Fruit fly (Drosophila melanogaster) whole organism, prepupa: Measurements from ENCODE around the gene CG13096.

Experiments
- Blimp-1 ChIP-seq: fragments of 200-800 bp; sonication (Bioruptor generic); optimal IDR thresholded peaks from 3 replicates; lab custom pipeline; 2017; ENCODE audit warnings: missing biosample characterization, missing genetic modification characterization, mild to moderate bottlenecking, moderate library complexity, missing genetic modification reagents
- CG10631 ChIP-seq: fragments of 200-800 bp; sonication (Bioruptor generic); optimal IDR thresholded peaks from 2 replicates; lab custom pipeline; 2016; ENCODE audit warnings: missing biosample characterization, missing genetic modification characterization
- CG11294 ChIP-seq: fragments of 200-800 bp; sonication (Bioruptor generic); IDR thresholded peaks from 2 replicates; pipeline ENCODE4 v1.3.6; 2022; ENCODE audit warnings: missing biosample characterization, missing genetic modification characterization
- CG11762 ChIP-seq: fragments of 200-800 bp; sonication (Bioruptor generic); optimal IDR thresholded peaks from 3 replicates; lab custom pipeline; 2016; ENCODE audit warnings: missing biosample characterization, missing genetic modification characterization; ENCODE audit not compliant: insufficient read depth
- CG11902 ChIP-seq: fragments of 200-800 bp; sonication (Bioruptor generic); optimal IDR thresholded peaks from 3 replicates; lab custom pipeline; 2016; ENCODE audit warnings: missing biosample characterization, missing genetic modification characterization
- CG15336 ChIP-seq: fragments of 200-800 bp; sonication (Bioruptor generic); IDR thresholded peaks from 2 replicates; pipeline ENCODE4 v1.3.6; 2022; ENCODE audit warnings: missing biosample characterization, missing genetic modification characterization
- CG1621 ChIP-seq: fragments of 200-800 bp; sonication (Bioruptor generic); optimal IDR thresholded peaks from 3 replicates; lab custom pipeline; 2018; ENCODE audit warnings: missing biosample characterization, mild to moderate bottlenecking, missing genetic modification characterization
- CG16779 ChIP-seq: fragments of 200-800 bp; sonication (Bioruptor generic); optimal IDR thresholded peaks from 3 replicates; lab custom pipeline; 2017; ENCODE audit warnings: missing biosample characterization, mild to moderate bottlenecking, missing genetic modification characterization
- CG3032 ChIP-seq: fragments of 200-800 bp; optimal IDR thresholded peaks from 2 replicates; lab custom pipeline; 2019; ENCODE audit warnings: missing biosample characterization, mild to moderate bottlenecking, missing genetic modification characterization, moderate library complexity
- CG32006 ChIP-seq: fragments of 200-800 bp; sonication (Bioruptor generic); optimal IDR thresholded peaks from 3 replicates; lab custom pipeline; 2017; ENCODE audit warnings: missing biosample characterization, mild to moderate bottlenecking, missing genetic modification characterization
- CG3919 ChIP-seq: fragments of 200-800 bp; sonication (Bioruptor generic); optimal IDR thresholded peaks from 3 replicates; lab custom pipeline; 2016; ENCODE audit warnings: missing biosample characterization, missing genetic modification characterization
- CG6163 ChIP-seq: fragments of 200-800 bp; sonication (Bioruptor generic); IDR thresholded peaks from 3 replicates; pipeline ENCODE4 v1.3.6; 2022; ENCODE audit warnings: missing biosample characterization, missing genetic modification characterization
- CG6276 ChIP-seq: fragments of 200-800 bp; sonication (Bioruptor generic); optimal IDR thresholded peaks from 2 replicates; lab custom pipeline; 2017; ENCODE audit warnings: missing biosample characterization, mild to moderate bottlenecking, missing genetic modification characterization
- CG6808 ChIP-seq: fragments of 200-800 bp; sonication (Bioruptor generic); optimal IDR thresholded peaks from 3 replicates; lab custom pipeline; 2017; ENCODE audit warnings: missing biosample characterization, missing genetic modification characterization, mild to moderate bottlenecking, moderate library complexity, missing genetic modification reagents
- CG6854 ChIP-seq: fragments of 200-800 bp; sonication (Bioruptor generic); optimal IDR thresholded peaks from 2 replicates; lab custom pipeline; 2017; ENCODE audit warnings: missing biosample characterization, mild to moderate bottlenecking, missing genetic modification characterization
- CG7368 ChIP-seq: fragments of 200-800 bp; sonication (Bioruptor generic); optimal IDR thresholded peaks from 3 replicates; lab custom pipeline; 2016; ENCODE audit warnings: missing biosample characterization, missing genetic modification characterization
- CG8119 ChIP-seq: fragments of 200-800 bp; sonication (Bioruptor generic); IDR thresholded peaks from 3 replicates; pipeline ENCODE4 v1.3.6; 2022; ENCODE audit warnings: missing biosample characterization, missing genetic modification characterization
- CG8319 ChIP-seq: fragments of 200-800 bp; sonication (Bioruptor generic); optimal IDR thresholded peaks from 3 replicates; lab custom pipeline; 2016; ENCODE audit warnings: missing biosample characterization, missing genetic modification characterization
- CG8632 ChIP-seq: fragments of 200-800 bp; sonication (Bioruptor generic); optimal IDR thresholded peaks from 3 replicates; lab custom pipeline; 2016; ENCODE audit warnings: missing biosample characterization, missing genetic modification characterization
- CG9139 ChIP-seq: fragments of 200-800 bp; sonication (Bioruptor generic); optimal IDR thresholded peaks from 3 replicates; lab custom pipeline; 2017; ENCODE audit warnings: missing biosample characterization, mild to moderate bottlenecking, missing genetic modification characterization
- Eip78C ChIP-seq: fragments of 200-800 bp; sonication (Bioruptor generic); peaks from one replicate; lab custom pipeline; 2016; ENCODE audit warnings: missing biosample characterization, missing genetic modification characterization
- Eip93F ChIP-seq: fragments of 200-800 bp; sonication (Bioruptor generic); optimal IDR thresholded peaks from 2 replicates; lab custom pipeline; 2016; ENCODE audit warnings: missing biosample characterization, mild to moderate bottlenecking, missing genetic modification characterization
- Ets96B ChIP-seq: fragments of 200-800 bp; optimal IDR thresholded peaks from 2 replicates; lab custom pipeline; 2019; ENCODE audit warnings: missing biosample characterization, mild to moderate bottlenecking, missing genetic modification characterization, moderate library complexity
- Gug ChIP-seq: fragments of 200-800 bp; sonication (Bioruptor generic); IDR thresholded peaks from 2 replicates; pipeline ENCODE4 v1.3.6; 2022; ENCODE audit warnings: missing biosample characterization, missing genetic modification characterization
- Hr39 ChIP-seq: fragments of 200-800 bp; sonication (Bioruptor generic); optimal IDR thresholded peaks from 2 replicates; lab custom pipeline; 2016; ENCODE audit warnings: missing biosample characterization, missing genetic modification characterization
- Lpt ChIP-seq: fragments of 200-800 bp; sonication (Bioruptor generic); optimal IDR thresholded peaks from 3 replicates; lab custom pipeline; 2016; ENCODE audit warnings: missing biosample characterization, missing genetic modification characterization
- Met ChIP-seq: fragments of 200-800 bp; sonication (Bioruptor generic); optimal IDR thresholded peaks from 3 replicates; lab custom pipeline; 2016; ENCODE audit warnings: missing biosample characterization, missing genetic modification characterization
- OdsH ChIP-seq: fragments of 200-800 bp; sonication (Bioruptor generic); optimal IDR thresholded peaks from 3 replicates; lab custom pipeline; 2016; ENCODE audit warnings: missing biosample characterization, missing genetic modification characterization
- Smox ChIP-seq: fragments of 200-800 bp; sonication (Bioruptor generic); optimal IDR thresholded peaks from 3 replicates; lab custom pipeline; 2016; ENCODE audit warnings: missing biosample characterization, missing genetic modification characterization
- Sox102F ChIP-seq: fragments of 200-800 bp; sonication (Bioruptor generic); optimal IDR thresholded peaks from 2 replicates; lab custom pipeline; 2016; ENCODE audit warnings: missing biosample characterization, mild to moderate bottlenecking, missing genetic modification characterization
- Sox15 ChIP-seq: fragments of 200-800 bp; sonication (Bioruptor generic); optimal IDR thresholded peaks from 3 replicates; lab custom pipeline; 2016; ENCODE audit warnings: missing biosample characterization, missing genetic modification characterization
- achi ChIP-seq: fragments of 200-800 bp; sonication (Bioruptor generic); optimal IDR thresholded peaks from 3 replicates; lab custom pipeline; 2016; ENCODE audit warnings: missing biosample characterization, missing genetic modification characterization
- acj6 ChIP-seq: fragments of 200-800 bp; sonication (Bioruptor generic); optimal IDR thresholded peaks from 3 replicates; lab custom pipeline; 2016; ENCODE audit warnings: missing biosample characterization, missing genetic modification characterization
- cyc ChIP-seq: fragments of 200-800 bp; sonication (Bioruptor generic); optimal IDR thresholded peaks from 3 replicates; lab custom pipeline; 2016; ENCODE audit warnings: missing biosample characterization, missing genetic modification characterization
- dac ChIP-seq: fragments of 200-800 bp; sonication (Bioruptor generic); optimal IDR thresholded peaks from 2 replicates; lab custom pipeline; 2017; ENCODE audit warnings: missing biosample characterization, mild to moderate bottlenecking, missing genetic modification characterization
- eg ChIP-seq: fragments of 200-800 bp; sonication (Bioruptor generic); IDR thresholded peaks from 3 replicates; pipeline ENCODE4 v1.3.6; 2022; ENCODE audit warnings: missing biosample characterization, missing genetic modification characterization
- esn ChIP-seq: fragments of 200-800 bp; sonication (Bioruptor generic); optimal IDR thresholded peaks from 2 replicates; lab custom pipeline; 2016; ENCODE audit warnings: missing biosample characterization, mild to moderate bottlenecking, missing genetic modification characterization, moderate library complexity
- fd59A ChIP-seq: fragments of 200-800 bp; sonication (Bioruptor generic); optimal IDR thresholded peaks from 2 replicates; lab custom pipeline; 2017; ENCODE audit warnings: missing biosample characterization, mild to moderate bottlenecking, missing genetic modification characterization, missing genetic modification reagents
- fd85E ChIP-seq: fragments of 200-800 bp; sonication (Bioruptor generic); optimal IDR thresholded peaks from 3 replicates; lab custom pipeline; 2016; ENCODE audit warnings: missing biosample characterization, missing genetic modification characterization
- fkh ChIP-seq: fragments of 200-800 bp; sonication (Bioruptor generic); optimal IDR thresholded peaks from 3 replicates; lab custom pipeline; 2017; ENCODE audit warnings: missing biosample characterization, mild to moderate bottlenecking, missing genetic modification characterization, moderate library complexity
- lz ChIP-seq: fragments of 200-800 bp; sonication (Bioruptor generic); optimal IDR thresholded peaks from 3 replicates; lab custom pipeline; 2016; ENCODE audit warnings: missing biosample characterization, missing genetic modification characterization
- spab ChIP-seq: fragments of 200-800 bp; sonication (Bioruptor generic); optimal IDR thresholded peaks from 2 replicates; lab custom pipeline; 2017; ENCODE audit warnings: missing biosample characterization, mild to moderate bottlenecking, missing genetic modification characterization, missing genetic modification reagents
- ss ChIP-seq, 2 experiments: fragments of 200-800 bp; sonication (Bioruptor generic); optimal IDR thresholded peaks; 2 replicates in 1 of 2; 3 replicates in 1 of 2; lab custom pipeline; 2017 to 2018; ENCODE audit warnings: mild to moderate bottlenecking in 2 of 2, missing biosample characterization in 2 of 2, missing genetic modification characterization in 2 of 2, moderate library complexity in 1 of 2
- svp ChIP-seq: fragments of 200-800 bp; sonication (Bioruptor generic); peaks from one replicate; lab custom pipeline; 2016; ENCODE audit warnings: missing biosample characterization, missing genetic modification characterization
- topi ChIP-seq: fragments of 200-800 bp; sonication (Bioruptor generic); optimal IDR thresholded peaks from 3 replicates; lab custom pipeline; 2016; ENCODE audit warnings: missing biosample characterization, missing genetic modification characterization
- vri ChIP-seq: fragments of 200-800 bp; sonication (Bioruptor generic); optimal IDR thresholded peaks from 3 replicates; lab custom pipeline; 2016; ENCODE audit warnings: missing biosample characterization, mild to moderate bottlenecking, missing genetic modification characterization

CG13096 gene

DNA sequence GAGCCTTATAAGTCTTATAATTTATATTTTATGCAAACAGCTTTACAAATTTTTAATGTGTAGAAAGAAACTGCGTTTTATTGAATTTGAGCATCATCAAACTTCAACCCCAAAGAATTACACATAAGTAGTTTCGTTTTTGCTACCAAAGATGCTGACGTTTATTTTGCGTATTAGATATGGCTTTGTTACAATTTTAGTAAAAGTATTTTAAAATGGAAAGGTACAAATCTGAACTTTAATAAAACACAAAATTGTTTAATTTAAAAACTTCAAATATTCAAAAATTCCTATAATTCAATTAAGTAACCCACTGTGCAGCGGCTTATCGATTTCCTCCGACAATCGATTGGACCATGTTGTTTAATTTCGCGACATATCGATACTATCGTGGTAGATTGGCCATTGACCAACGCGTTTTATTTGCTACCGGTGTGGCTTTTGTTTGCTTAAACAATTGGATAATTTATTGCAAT is 47.5 kb downstream of the CG13096 start, which contains the start of gene prg (continued):
- peak; percentile 67 for TF ChIP-seq Ets96B (tag; lab: Kevin White, UChicago)
- TF ChIP-seq Sox102F (GFP tag; lab: Kevin White, UChicago) = peak; percentile 58
- TF ChIP-seq CG10631 (GFP tag; lab: Kevin White, UChicago) = peak; percentile 53
- TF ChIP-seq CG8119 (GFP tag; lab: Robert Waterston, UW) = peak; percentile 56; the same call in 1 of the 3 replicates
- peak; percentile 77 for TF ChIP-seq Met
- peak; percentile 2 for TF ChIP-seq CG1621
- TF ChIP-seq fd59A (GFP tag; lab: Kevin White, UChicago) = no peak
- TF ChIP-seq OdsH (GFP tag; lab: Kevin White, UChicago) = peak; percentile 64
- TF ChIP-seq Smox (GFP tag; lab: Kevin White, UChicago) = peak; percentile 73
- TF ChIP-seq CG7368 (GFP tag; lab: Kevin White, UChicago) = peak; percentile 17
- no peak for TF ChIP-seq Gug (GFP tag; lab: Robert Waterston, UW)
- TF ChIP-seq, all 60 proteins: peak for 49

DNA sequence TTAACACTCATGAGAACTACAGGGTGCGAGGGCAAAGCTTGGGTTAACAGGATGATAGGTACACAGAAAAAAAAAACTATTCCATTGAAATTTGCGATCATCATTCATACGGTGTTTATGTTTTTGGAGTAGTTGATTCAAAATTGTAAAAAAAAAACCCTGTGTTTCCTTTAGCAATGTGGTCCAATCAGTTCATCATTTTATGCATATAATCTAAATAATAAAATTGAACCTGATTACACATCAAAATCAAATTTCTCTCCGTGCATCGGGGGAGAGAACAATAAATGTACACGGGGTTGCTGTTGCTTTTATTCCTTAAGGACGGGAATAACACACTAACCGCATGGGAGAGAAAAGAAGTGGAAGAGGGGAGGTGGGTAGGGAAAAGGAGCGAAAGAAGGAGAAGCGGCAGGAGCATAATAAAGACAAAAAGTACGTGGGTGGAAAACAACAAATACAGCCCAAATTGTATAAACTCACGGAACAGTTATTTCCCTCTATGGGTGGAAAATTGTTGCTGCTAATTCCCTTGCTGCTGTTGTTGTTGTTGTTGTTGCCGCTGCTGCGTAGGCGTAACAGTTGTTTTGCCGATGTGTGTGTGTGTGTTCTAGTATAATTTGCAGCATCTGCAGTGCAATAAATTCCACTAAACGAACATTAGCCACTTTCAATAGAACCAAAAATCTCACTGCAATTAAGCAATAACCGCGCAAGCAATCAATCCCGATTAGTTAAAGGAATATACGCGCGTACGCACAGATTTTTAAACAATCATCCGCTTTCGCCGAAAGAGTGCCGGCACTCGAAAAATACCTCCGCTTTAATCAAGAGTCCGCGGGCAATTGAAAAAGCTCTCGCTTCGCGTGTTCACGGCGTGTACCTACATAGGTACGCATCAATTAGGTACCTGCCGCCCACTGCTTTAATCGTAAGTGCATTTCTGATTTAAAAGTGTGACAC is 48.2 kb downstream of the CG13096 start, which contains the start of gene Agpat2:
TSS of gene Agpat2 (minus strand) at position 851 of the 963 bp plus-strand sequence.
- TF ChIP-seq CG3919 (GFP tag; lab: Kevin White, UChicago) (peak; percentile 77), Sox15 (GFP tag; lab: Kevin White, UChicago) (peak; percentile 28), CG3032 (tag; lab: Kevin White, UChicago) (peak; percentile 51), vri (peak; percentile 68), CG16779 (tag; lab: Kevin White, UChicago) (no peak), CG11294 (GFP tag; lab: Robert Waterston, UW) (no peak), achi (GFP tag; lab: Kevin White, UChicago) (peak; percentile 59), eg (GFP tag; lab: Robert Waterston, UW) (0 out of 3 replicates have a peak, but pooled peaks have one; percentile 11), CG6854 (GFP tag; lab: Kevin White, UChicago) (no peak), esn (GFP tag; lab: Kevin White, UChicago) (peak; percentile 82), Lpt (GFP tag; lab: Kevin White, UChicago) (peak; percentile 2), CG6276 (GFP tag; lab: Kevin White, UChicago) (no peak), cyc (GFP tag; lab: Kevin White, UChicago) (peak; percentile 80), CG10631 (GFP tag; lab: Kevin White, UChicago) (peak; percentile 59), Eip93F (GFP tag; lab: Kevin White, UChicago) (peak; percentile 20), dac (GFP tag; lab: Kevin White, UChicago) (no peak), acj6 (GFP tag; lab: Kevin White, UChicago) (peak; percentile 64), CG7368 (GFP tag; lab: Kevin White, UChicago) (peak; percentile 64), Gug (GFP tag; lab: Robert Waterston, UW) (no peak), CG8319 (peak; percentile 30), topi (GFP tag; lab: Kevin White, UChicago) (peak; percentile 79), CG11762 (GFP tag; lab: Kevin White, UChicago) (peak; percentile 20), Blimp-1 (GFP tag; lab: Kevin White, UChicago) (peak; percentile 27), Eip78C (GFP tag; lab: Kevin White, UChicago) (peak; percentile 92), fd59A (GFP tag; lab: Kevin White, UChicago) (no peak), Hr39 (GFP tag; lab: Kevin White, UChicago) (peak; percentile 79), CG6163 (GFP tag; lab: Robert Waterston, UW) (peak; percentile 73), CG9139 (GFP tag; lab: Kevin White, UChicago) (no peak), svp (GFP tag; lab: Kevin White, UChicago) (peak; percentile 87), spab (GFP tag; lab: Kevin White, UChicago) (peak; percentile 57), CG11902 (peak; percentile 48), fkh (peak; percentile 6), ss (GFP tag; optimal IDR thresholded peaks at IDR 0.05; lab: Kevin White, UChicago) (peak; percentile 37 to 51), lz (GFP tag; lab: Kevin White, UChicago) (peak; percentile 75), CG6808 (peak; percentile 45), Smox (GFP tag; lab: Kevin White, UChicago) (peak; percentile 76), Ets96B (tag; lab: Kevin White, UChicago) (peak; percentile 53), CG15336 (GFP tag; lab: Robert Waterston, UW) (0 out of 2 replicates have a peak, but pooled peaks have one; percentile 26), CG32006 (GFP tag; lab: Kevin White, UChicago) (peak; percentile 61), fd85E (GFP tag; lab: Kevin White, UChicago) (peak; percentile 7), CG8632 (GFP tag; lab: Kevin White, UChicago) (peak; percentile 59)
